Worm (Caenorhabditis elegans): ENCODE data around the gene evl-18.

evl-18 gene

DNA sequence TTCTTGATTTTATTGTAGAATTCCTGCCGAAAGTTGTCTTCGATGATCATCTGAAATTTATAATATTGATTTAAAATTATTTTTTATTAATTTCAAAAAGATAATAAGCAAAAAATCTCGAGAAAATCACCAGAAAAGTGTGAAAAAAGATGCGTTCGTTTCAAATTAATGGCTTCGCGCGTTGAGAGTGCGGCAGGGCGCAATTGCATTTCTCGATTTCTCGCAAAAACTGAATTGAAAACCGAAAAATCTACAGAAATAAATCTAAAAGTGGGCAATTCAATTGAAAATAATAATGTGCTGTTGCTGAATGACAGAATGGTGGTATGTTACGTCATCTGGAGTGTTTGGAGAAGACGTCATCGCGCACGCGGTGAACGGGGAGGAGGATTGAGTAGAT is at the start of gene evl-18:
TSS of gene evl-18 (minus strand) at position 50 of the 400 bp plus-strand sequence.
- TF ChIP-seq dao-5 (tag; optimal IDR thresholded peaks at IDR 0.05): no peak
- TF ChIP-seq him-1 (tag; optimal IDR thresholded peaks at IDR 0.05): no peak
- TF ChIP-seq W03F9.2 (tag; optimal IDR thresholded peaks at IDR 0.05): no peak

DNA sequence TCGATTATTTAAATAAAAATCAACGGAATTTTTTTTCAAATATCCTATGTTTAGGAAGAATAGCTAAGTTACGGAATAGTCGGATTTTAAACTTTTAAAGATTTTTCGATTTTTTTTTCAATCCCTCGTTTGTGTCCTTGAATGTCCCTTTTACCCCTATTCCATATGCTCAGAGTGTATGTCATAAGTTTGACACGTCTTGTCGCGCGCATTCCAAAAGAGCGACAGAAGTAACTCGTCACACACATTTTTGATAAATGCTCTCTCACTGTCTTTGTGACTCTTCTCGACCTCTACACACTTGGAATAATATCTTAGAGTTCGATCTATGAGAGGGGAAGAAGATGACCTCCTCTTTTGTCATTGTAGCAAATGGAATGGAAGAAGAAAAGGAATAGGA is 49.1 kb upstream of the evl-18 start:
- TF ChIP-seq W03F9.2 (tag; optimal IDR thresholded peaks at IDR 0.05): no peak
- no peak for TF ChIP-seq dao-5 (tag; optimal IDR thresholded peaks at IDR 0.05)
- no peak for TF ChIP-seq him-1 (tag; optimal IDR thresholded peaks at IDR 0.05)

DNA sequence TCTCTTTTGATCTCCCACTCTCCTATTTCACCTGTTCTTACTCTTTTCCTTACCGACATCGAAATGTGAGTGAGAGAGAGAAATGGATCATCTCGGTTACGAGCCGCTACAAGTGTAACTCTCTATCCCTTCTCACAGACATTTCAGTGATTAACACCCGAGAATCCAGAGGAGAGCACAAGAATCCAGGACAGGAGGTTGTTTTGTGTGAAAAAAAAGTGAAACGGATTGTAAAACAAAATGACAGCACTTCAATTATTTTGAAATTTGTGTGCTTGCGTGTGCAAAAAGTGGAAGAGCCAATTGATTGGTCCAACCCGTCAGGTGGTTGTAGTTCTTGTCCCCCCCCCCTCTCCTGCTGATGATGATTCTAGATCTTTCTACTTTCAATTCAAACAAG is 48.0 kb upstream of the evl-18 start:
- TF ChIP-seq him-1 (tag; optimal IDR thresholded peaks at IDR 0.05) (no peak), W03F9.2 (tag; optimal IDR thresholded peaks at IDR 0.05) (no peak), dao-5 (tag; optimal IDR thresholded peaks at IDR 0.05) (no peak)

DNA sequence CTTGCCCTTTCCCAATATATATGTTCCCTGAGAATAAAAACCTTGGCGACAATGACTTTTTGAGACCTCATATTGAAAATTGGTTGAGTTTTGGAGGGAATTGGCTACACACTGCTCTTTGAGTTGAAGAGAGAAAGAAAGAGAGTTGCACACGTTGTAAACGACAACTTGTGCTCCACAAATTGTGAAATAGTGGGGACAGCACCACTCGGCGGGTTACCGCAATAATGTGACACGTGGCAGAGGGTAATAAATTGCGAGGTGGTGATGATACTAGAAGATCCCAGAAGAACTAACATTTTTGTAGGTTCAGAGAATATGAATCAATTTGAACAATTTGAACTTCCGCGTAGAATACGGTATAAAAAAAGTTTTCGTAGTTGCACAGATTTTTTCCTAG is 47.0 kb upstream of the evl-18 start:
- TF ChIP-seq him-1 (tag; optimal IDR thresholded peaks at IDR 0.05): no peak
- no peak for TF ChIP-seq dao-5 (tag; optimal IDR thresholded peaks at IDR 0.05)
- TF ChIP-seq W03F9.2 (tag; optimal IDR thresholded peaks at IDR 0.05): no peak

DNA sequence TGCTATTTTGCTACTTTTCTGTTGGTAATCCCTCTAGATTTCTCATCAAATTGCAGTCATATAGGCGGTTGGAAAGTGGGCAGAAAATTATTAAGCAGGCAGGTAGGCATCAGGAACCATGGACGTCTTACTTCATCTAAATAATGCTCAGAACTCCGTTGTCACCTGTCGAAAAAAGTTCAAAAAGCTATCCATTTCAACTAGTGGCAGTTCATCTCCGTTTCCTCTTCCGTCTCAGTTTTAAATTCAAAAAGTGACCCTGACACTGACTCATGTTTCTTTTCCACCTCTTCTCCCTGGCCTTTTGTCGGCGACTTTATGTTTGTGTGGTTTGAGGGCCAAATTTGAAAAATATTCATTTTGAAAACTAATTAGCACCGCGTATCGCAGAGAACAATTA is 39.7 kb upstream of the evl-18 start:
- no peak for TF ChIP-seq W03F9.2 (tag; optimal IDR thresholded peaks at IDR 0.05)

DNA sequence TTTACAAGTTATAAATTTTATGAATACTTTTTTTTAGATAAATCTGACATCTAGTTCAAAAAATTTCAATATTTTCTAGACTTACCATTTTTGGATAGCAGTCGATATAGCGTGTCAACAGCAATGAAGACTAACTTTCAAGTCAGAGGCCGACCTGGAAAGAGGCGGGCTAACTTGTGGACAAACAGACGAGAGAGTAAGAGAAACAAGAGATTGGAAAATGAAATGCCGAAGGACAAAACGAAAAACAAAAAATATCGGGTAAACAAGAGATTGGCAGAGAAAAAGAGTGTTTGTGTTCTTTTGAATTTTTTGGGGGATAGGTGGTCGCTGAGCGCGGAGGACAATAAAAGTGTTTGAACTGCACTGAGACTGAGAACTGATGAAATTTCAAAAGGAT is 38.3 kb upstream of the evl-18 start, which contains the start of gene lec-4:
TSS of gene lec-4 (minus strand) at position 154 of the 400 bp plus-strand sequence.
- TF ChIP-seq W03F9.2 (tag; optimal IDR thresholded peaks at IDR 0.05) (no peak), dao-5 (tag; optimal IDR thresholded peaks at IDR 0.05) (no peak), him-1 (tag; optimal IDR thresholded peaks at IDR 0.05) (no peak)

DNA sequence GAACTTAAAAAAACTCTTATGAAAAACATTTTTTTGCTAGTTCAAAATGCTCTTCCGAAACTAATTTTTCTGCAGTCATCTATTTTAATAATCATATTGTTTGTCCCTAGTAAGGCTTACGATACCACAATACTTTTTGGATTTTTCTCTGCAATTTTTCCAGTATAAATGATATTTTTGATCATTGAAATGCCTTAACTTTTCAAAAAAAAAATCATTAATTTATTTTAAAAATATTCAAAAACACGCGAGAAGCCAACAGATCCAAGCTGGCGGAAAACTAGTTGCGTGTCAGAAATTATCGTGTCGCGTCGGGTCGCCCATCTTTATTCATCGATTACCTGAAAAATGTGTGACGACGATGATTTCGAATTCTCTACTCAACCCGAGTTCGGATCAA is 33.4 kb upstream of the evl-18 start, which contains the start of gene gmeb-3:
TSS of gene gmeb-3 (plus strand) at position 301 of the 400 bp plus-strand sequence.
- TF ChIP-seq W03F9.2 (tag; optimal IDR thresholded peaks at IDR 0.05): no peak
- no peak for TF ChIP-seq him-1 (tag; optimal IDR thresholded peaks at IDR 0.05)
- no peak for TF ChIP-seq dao-5 (tag; optimal IDR thresholded peaks at IDR 0.05)

DNA sequence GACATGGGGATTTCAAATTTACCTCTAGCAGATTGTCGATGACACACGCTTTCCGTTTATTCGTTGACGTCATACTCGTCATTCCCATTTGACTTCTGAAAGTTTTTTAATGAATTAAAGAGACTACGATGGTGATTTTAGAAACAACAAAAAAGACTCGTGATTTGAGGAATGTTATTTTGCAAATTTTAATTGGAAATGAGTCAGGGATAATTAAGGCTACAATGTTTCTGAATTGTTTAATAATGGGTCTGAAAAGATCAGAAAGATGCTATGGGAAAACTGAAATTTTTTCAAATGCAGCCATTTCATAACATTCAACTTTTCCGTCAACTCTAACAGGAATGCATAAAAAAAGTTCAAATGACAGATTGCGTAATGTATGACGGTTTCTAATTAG is 30.6 kb upstream of the evl-18 start, which contains the start of gene C44F1.1:
TSS of gene C44F1.1 (minus strand) at position 101 of the 400 bp plus-strand sequence.
- TF ChIP-seq dao-5 (tag; optimal IDR thresholded peaks at IDR 0.05): no peak

DNA sequence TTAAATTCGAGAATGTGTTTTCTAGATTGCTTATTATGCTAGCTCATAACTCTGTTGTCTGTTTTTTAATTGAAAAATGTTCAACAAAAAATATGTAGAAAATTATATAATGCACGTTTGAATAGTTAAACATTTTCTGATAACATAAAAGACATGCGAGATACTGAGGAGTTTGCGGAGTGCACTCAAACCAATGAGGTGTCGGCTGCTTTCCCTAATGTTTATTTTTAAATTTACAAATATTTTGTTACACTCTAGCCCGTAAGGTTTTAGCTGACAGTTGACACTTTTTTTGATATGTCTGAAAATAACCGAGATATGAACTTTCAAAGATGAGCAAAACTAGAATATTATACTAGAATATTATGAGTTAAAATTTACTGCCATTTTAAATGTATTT is 29.7 kb upstream of the evl-18 start:
- TF ChIP-seq him-1 (tag; optimal IDR thresholded peaks at IDR 0.05) (no peak), W03F9.2 (tag; optimal IDR thresholded peaks at IDR 0.05) (no peak), dao-5 (tag; optimal IDR thresholded peaks at IDR 0.05) (no peak)

DNA sequence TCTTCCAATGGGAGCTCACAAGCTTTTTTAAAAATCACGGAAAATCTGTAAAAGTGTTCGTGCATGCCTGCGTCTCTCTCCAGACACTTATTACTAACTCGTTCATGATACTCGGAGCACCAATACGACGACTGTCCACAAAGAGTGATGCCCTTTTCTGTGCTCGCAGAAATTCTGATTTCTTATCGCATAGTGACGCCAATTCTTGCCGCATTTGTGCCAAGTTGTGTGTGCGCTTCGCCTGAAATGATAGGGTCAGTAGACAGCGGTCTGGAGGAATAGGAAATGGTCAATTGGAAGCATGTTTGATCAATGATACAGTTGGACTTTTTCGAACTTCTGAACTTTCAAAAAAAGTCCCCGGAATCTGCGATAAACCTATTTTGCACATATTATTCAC is 29.2 kb upstream of the evl-18 start:
- TF ChIP-seq W03F9.2 (tag; optimal IDR thresholded peaks at IDR 0.05) (no peak), him-1 (tag; optimal IDR thresholded peaks at IDR 0.05) (no peak), dao-5 (tag; optimal IDR thresholded peaks at IDR 0.05) (no peak)

DNA sequence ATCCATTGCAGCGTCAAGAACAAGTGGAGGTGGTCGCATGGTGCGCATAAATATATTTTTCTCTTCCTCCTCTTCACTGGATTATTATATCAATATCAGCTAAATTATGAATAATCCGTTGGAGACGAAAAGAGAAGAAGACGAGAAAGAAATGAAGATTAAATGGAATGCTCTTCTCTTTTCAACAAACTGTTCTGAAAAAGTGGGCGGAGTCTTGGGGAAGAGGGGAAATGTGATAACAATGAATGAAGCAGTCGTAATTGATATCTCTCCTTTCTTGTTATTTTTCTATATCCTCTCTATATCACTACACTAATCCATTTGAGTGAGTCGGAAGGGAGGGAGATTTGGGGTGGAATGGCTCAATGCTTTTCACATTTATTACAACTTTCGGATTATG is 24.5 kb upstream of the evl-18 start, which contains the start of gene arcp-1:
TSS of gene arcp-1 (minus strand) at position 101 of the 400 bp plus-strand sequence.
- TF ChIP-seq dao-5 (tag; optimal IDR thresholded peaks at IDR 0.05) (no peak), him-1 (tag; optimal IDR thresholded peaks at IDR 0.05) (no peak), W03F9.2 (tag; optimal IDR thresholded peaks at IDR 0.05) (no peak)

DNA sequence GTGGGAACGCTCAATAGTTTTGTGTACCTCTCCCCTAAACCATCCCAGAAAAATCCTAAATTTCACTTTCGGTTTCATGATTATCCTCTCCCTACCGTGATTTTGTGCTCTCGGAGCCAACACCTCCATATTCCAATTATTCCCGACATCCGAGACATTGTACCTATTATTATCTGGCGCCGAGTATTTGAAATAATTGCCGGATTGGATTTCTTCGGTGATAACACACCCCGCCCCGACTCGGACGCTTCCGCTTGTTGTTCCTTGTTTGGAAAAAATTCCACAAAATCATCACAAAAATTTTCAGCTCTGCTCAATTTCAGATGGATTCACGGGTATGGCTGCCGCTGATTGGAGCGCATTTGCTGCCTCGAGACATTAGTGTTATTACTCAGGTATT is 10.3 kb upstream of the evl-18 start, which contains the start of gene lin-48:
TSS of gene lin-48 (plus strand) at position 301 of the 400 bp plus-strand sequence.
- TF ChIP-seq him-1 (tag; optimal IDR thresholded peaks at IDR 0.05) (no peak), dao-5 (tag; optimal IDR thresholded peaks at IDR 0.05) (no peak), W03F9.2 (tag; optimal IDR thresholded peaks at IDR 0.05) (no peak)

DNA sequence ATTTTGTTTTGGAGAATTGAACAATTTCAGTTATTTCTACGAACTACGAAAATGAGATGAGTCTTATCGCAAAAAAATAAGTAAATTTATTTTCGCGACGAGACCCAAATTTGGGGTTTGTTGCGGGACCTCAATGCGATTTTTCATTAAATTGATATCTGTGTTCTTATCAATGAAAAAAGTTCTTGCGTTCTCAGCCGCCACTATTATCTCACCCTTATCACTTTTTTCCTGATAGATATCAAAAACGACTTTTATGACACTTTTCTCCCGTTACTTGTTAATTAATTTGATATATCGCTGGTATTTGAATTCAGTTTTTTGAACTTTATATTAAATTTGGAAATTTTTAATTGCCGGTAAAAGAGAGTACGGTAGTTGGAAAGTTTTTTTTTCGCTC is 8.5 kb upstream of the evl-18 start:
- TF ChIP-seq him-1 (tag; optimal IDR thresholded peaks at IDR 0.05) (no peak), W03F9.2 (tag; optimal IDR thresholded peaks at IDR 0.05) (no peak), dao-5 (tag; optimal IDR thresholded peaks at IDR 0.05) (no peak)

DNA sequence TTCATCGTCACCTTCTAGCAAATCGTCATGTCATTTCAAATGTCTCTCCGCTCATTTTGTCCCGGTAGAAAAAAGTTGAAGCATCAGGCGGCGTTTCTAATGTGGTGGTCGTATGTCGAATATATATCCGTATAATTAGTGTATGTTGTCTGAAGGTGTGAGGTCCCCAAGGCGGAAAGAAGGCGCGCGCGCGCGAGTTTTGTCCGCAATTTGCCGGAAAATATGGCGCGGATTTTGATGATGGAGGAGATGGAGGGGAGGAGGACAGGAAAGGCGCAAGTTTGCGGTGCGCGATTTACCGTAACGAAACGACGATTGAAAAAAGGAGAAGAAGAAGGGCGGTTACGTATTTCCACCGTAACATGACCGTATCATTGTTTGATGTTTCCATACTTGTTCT is 7.3 kb upstream of the evl-18 start:
- TF ChIP-seq W03F9.2 (tag; optimal IDR thresholded peaks at IDR 0.05): no peak
- TF ChIP-seq dao-5 (tag; optimal IDR thresholded peaks at IDR 0.05): no peak
- no peak for TF ChIP-seq him-1 (tag; optimal IDR thresholded peaks at IDR 0.05)

DNA sequence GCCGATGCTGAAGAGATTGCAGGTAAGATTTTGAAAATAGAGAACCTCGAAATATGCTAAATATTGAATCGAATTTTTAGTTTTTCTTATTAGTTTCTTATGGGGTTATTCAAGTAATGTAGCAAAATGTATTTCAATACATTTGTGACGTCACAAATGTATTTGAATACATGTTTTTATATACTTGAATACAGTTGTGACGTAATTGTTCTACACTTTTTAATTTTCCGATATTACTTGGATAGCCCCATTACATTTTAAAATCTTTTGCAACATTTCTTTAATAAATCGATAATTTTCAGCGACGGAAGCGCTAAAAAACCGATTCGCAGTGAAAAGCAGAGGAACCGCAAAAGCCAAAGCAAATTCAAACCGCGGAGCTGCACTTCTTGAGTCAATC is 3.5 kb upstream of the evl-18 start:
- TF ChIP-seq him-1 (tag; optimal IDR thresholded peaks at IDR 0.05) (no peak), W03F9.2 (tag; optimal IDR thresholded peaks at IDR 0.05) (no peak), dao-5 (tag; optimal IDR thresholded peaks at IDR 0.05) (no peak)
